Fruit fly (Drosophila melanogaster) whole organism, wandering third instar larva: ENCODE results near the gene CG6729.

ENCODE experiments used
- foxo ChIP-seq, 2 experiments: fragments of 200-800 bp; sonication (Bioruptor generic); optimal IDR thresholded peaks; 2 replicates in 1 of 2; 3 replicates in 1 of 2; lab custom pipeline; 2016 to 2017; ENCODE audit warnings: missing biosample characterization in 2 of 2, missing genetic modification characterization in 2 of 2
- tai ChIP-seq: sonication (Bioruptor generic); optimal IDR thresholded peaks from 2 replicates; lab custom pipeline; 2016; ENCODE audit warnings: missing biosample characterization, missing genetic modification characterization

dm6 chr2L:10792072-10792471, 48.3 kb upstream of the CG6729 start:
- TF ChIP-seq tai, result no peak
- TF ChIP-seq foxo (GFP tag; optimal IDR thresholded peaks at IDR 0.05; lab: Kevin White, UChicago), result no peak
